Fruit fly (Drosophila melanogaster) whole organism, embryonic: ENCODE data around the gene spdo.

Experiments
- Asciz ChIP-seq: fragments of 200-800 bp; sonication (Bioruptor generic); optimal IDR thresholded peaks from 2 replicates; lab custom pipeline; 2017; ENCODE audit warnings: missing biosample characterization, mild to moderate bottlenecking, missing genetic modification characterization, missing genetic modification reagents
- CG12744 ChIP-seq: fragments of 200-800 bp; sonication (Bioruptor generic); optimal IDR thresholded peaks from 2 replicates; lab custom pipeline; 2016; ENCODE audit warnings: missing biosample characterization, missing genetic modification characterization
- CG13287 ChIP-seq: fragments of 200-800 bp; sonication (Bioruptor generic); IDR thresholded peaks from 2 replicates; pipeline ENCODE4 v1.3.6; 2022; ENCODE audit warnings: missing biosample characterization, missing genetic modification characterization; ENCODE audit not compliant: partially characterized antibody
- CG14965 ChIP-seq: fragments of 200-800 bp; sonication (Bioruptor generic); optimal IDR thresholded peaks from 2 replicates; lab custom pipeline; 2016; ENCODE audit warnings: missing biosample characterization, missing genetic modification characterization, borderline replicate concordance
- CG15269 ChIP-seq: fragments of 200-800 bp; sonication (Bioruptor generic); optimal IDR thresholded peaks from 2 replicates; lab custom pipeline; 2018; ENCODE audit warnings: missing biosample characterization, mild to moderate bottlenecking, missing genetic modification characterization, moderate library complexity
- CG16813 ChIP-seq: fragments of 200-800 bp; sonication (Bioruptor generic); IDR thresholded peaks from 3 replicates; pipeline ENCODE4 v1.3.6; 2022; ENCODE audit warnings: missing biosample characterization, missing genetic modification characterization; ENCODE audit not compliant: partially characterized antibody
- CG16863 ChIP-seq: fragments of 200-800 bp; sonication (Bioruptor generic); optimal IDR thresholded peaks from 3 replicates; lab custom pipeline; 2016; ENCODE audit warnings: missing biosample characterization, missing genetic modification characterization
- CG2202 ChIP-seq: fragments of 200-800 bp; sonication (Bioruptor generic); optimal IDR thresholded peaks from 2 replicates; lab custom pipeline; 2018; ENCODE audit warnings: missing biosample characterization, mild to moderate bottlenecking, missing genetic modification characterization
- CG3065 ChIP-seq: fragments of 200-800 bp; sonication (Bioruptor generic); optimal IDR thresholded peaks from 2 replicates; lab custom pipeline; 2016; ENCODE audit warnings: missing biosample characterization, missing genetic modification characterization
- CG31365 ChIP-seq: fragments of 200-800 bp; sonication (Bioruptor generic); optimal IDR thresholded peaks from 2 replicates; lab custom pipeline; 2018; ENCODE audit warnings: missing biosample characterization, mild to moderate bottlenecking, missing genetic modification characterization
- CG3281 ChIP-seq: fragments of 200-800 bp; sonication (Bioruptor generic); optimal IDR thresholded peaks from 3 replicates; lab custom pipeline; 2017; ENCODE audit warnings: missing biosample characterization, mild to moderate bottlenecking, missing genetic modification characterization
- CG3847 ChIP-seq: fragments of 200-800 bp; sonication (Bioruptor generic); IDR thresholded peaks from 2 replicates; pipeline ENCODE4 v1.3.6; 2022; ENCODE audit warnings: missing biosample characterization, missing genetic modification characterization
- CG43689 ChIP-seq: fragments of 200-800 bp; sonication (Bioruptor generic); IDR thresholded peaks from 2 replicates; pipeline ENCODE4 v1.3.6; 2022; ENCODE audit warnings: missing biosample characterization, missing genetic modification characterization
- CG4617 ChIP-seq: fragments of 200-800 bp; sonication (Bioruptor generic); optimal IDR thresholded peaks from 3 replicates; lab custom pipeline; 2016; ENCODE audit warnings: missing biosample characterization, missing genetic modification characterization, borderline replicate concordance
- CG6654 ChIP-seq: fragments of 200-800 bp; sonication (Bioruptor generic); optimal IDR thresholded peaks from 2 replicates; lab custom pipeline; 2017; ENCODE audit warnings: missing biosample characterization, mild to moderate bottlenecking, missing genetic modification characterization
- CG9437 ChIP-seq: fragments of 200-800 bp; sonication (Bioruptor generic); optimal IDR thresholded peaks from 2 replicates; lab custom pipeline; 2018; ENCODE audit warnings: missing biosample characterization, mild to moderate bottlenecking, missing genetic modification characterization
- CG9932 ChIP-seq: fragments of 200-800 bp; sonication (Bioruptor generic); IDR thresholded peaks from 2 replicates; pipeline ENCODE4 v1.3.6; 2022; ENCODE audit warnings: missing biosample characterization, missing genetic modification characterization
- Chrac-16 ChIP-seq: fragments of 200-800 bp; sonication (Bioruptor generic); optimal IDR thresholded peaks from 3 replicates; lab custom pipeline; 2016; ENCODE audit warnings: missing biosample characterization, missing genetic modification characterization
- Dip3 ChIP-seq: fragments of 200-800 bp; sonication (Bioruptor generic); optimal IDR thresholded peaks from 3 replicates; lab custom pipeline; 2016; ENCODE audit warnings: missing biosample characterization, missing genetic modification characterization
- Dll ChIP-seq: fragments of 200-800 bp; sonication (Bioruptor generic); IDR thresholded peaks from 4 replicates; pipeline ENCODE4 v1.3.6; 2022; ENCODE audit warnings: missing biosample characterization, missing genetic modification characterization; ENCODE audit not compliant: partially characterized antibody
- Elba2 ChIP-seq: fragments of 200-800 bp; sonication (Bioruptor generic); optimal IDR thresholded peaks from 3 replicates; lab custom pipeline; 2016; ENCODE audit warnings: missing biosample characterization, missing genetic modification characterization
- Ets65A ChIP-seq: fragments of 200-800 bp; sonication (Bioruptor generic); peaks from one replicate; lab custom pipeline; 2016; ENCODE audit warnings: missing biosample characterization, missing genetic modification characterization
- Fer1 ChIP-seq: fragments of 200-800 bp; sonication (Bioruptor generic); optimal IDR thresholded peaks from 2 replicates; lab custom pipeline; 2017; ENCODE audit warnings: missing biosample characterization, mild to moderate bottlenecking, missing genetic modification characterization
- Gug ChIP-seq: fragments of 200-800 bp; sonication (Bioruptor generic); IDR thresholded peaks from 4 replicates; pipeline ENCODE4 v1.3.6; 2022; ENCODE audit warnings: missing biosample characterization, missing genetic modification characterization
- H2.0 ChIP-seq: fragments of 200-800 bp; sonication (Bioruptor generic); IDR thresholded peaks from 2 replicates; pipeline ENCODE4 v1.3.6; 2022; ENCODE audit warnings: missing biosample characterization, missing genetic modification characterization
- Hmr ChIP-seq: fragments of 200-800 bp; sonication (Bioruptor generic); optimal IDR thresholded peaks from 3 replicates; lab custom pipeline; 2017; ENCODE audit warnings: mild to moderate bottlenecking, missing biosample characterization, missing genetic modification reagents, missing genetic modification characterization
- Hmx ChIP-seq: fragments of 200-800 bp; sonication (Bioruptor generic); optimal IDR thresholded peaks from 2 replicates; lab custom pipeline; 2016; ENCODE audit warnings: missing biosample characterization, missing genetic modification characterization
- Jarid2 ChIP-seq: fragments of 200-800 bp; sonication (Bioruptor generic); optimal IDR thresholded peaks from 3 replicates; lab custom pipeline; 2017; ENCODE audit warnings: mild to moderate bottlenecking, missing biosample characterization, missing genetic modification reagents, missing genetic modification characterization
- Side ChIP-seq: fragments of 200-800 bp; sonication (Bioruptor generic); optimal IDR thresholded peaks from 2 replicates; lab custom pipeline; 2016; ENCODE audit warnings: missing biosample characterization, missing genetic modification characterization
- Tbp ChIP-seq: fragments of >200 bp; optimal IDR thresholded peaks from 2 replicates; lab custom pipeline; 2018; ENCODE audit warnings: missing biosample characterization, missing genetic modification characterization
- Trl ChIP-seq, 3 experiments: fragments of >200 bp in 2 of 3; fragments of 200-800 bp in 1 of 3; sonication (Bioruptor generic) in 1 of 3; optimal IDR thresholded peaks; 2 replicates in 1 of 3; 3 replicates in 2 of 3; lab custom pipeline; 2016 to 2017; ENCODE audit warnings: missing biosample characterization in 1 of 3, missing genetic modification characterization in 1 of 3
- YL-1 ChIP-seq: fragments of 200-800 bp; sonication (Bioruptor generic); optimal IDR thresholded peaks from 3 replicates; lab custom pipeline; 2017; ENCODE audit warnings: missing biosample characterization, mild to moderate bottlenecking, missing genetic modification characterization
- ab ChIP-seq: fragments of 200-800 bp; sonication (Bioruptor generic); optimal IDR thresholded peaks from 2 replicates; lab custom pipeline; 2016; ENCODE audit warnings: missing biosample characterization, missing genetic modification characterization
- ash1 ChIP-seq: fragments of 200-800 bp; sonication (Bioruptor generic); optimal IDR thresholded peaks from 2 replicates; lab custom pipeline; 2018; ENCODE audit warnings: missing biosample characterization, mild to moderate bottlenecking, missing genetic modification characterization
- bowl ChIP-seq: fragments of 200-800 bp; sonication (Bioruptor generic); IDR thresholded peaks from 2 replicates; pipeline ENCODE4 v1.3.6; 2022; ENCODE audit warnings: missing biosample characterization, missing genetic modification characterization
- dmrt11E ChIP-seq: fragments of 200-800 bp; sonication (Bioruptor generic); optimal IDR thresholded peaks from 3 replicates; lab custom pipeline; 2018; ENCODE audit warnings: missing biosample characterization, mild to moderate bottlenecking, missing genetic modification characterization, moderate library complexity
- dysf ChIP-seq: fragments of 200-800 bp; sonication (Bioruptor generic); IDR thresholded peaks from 3 replicates; pipeline ENCODE4 v1.3.6; 2022; ENCODE audit warnings: missing biosample characterization, missing genetic modification characterization
- emc ChIP-seq: fragments of 200-800 bp; sonication (Bioruptor generic); optimal IDR thresholded peaks from 2 replicates; lab custom pipeline; 2016; ENCODE audit warnings: missing biosample characterization, missing genetic modification characterization
- eyg ChIP-seq: fragments of 200-800 bp; sonication (Bioruptor generic); optimal IDR thresholded peaks from 3 replicates; lab custom pipeline; 2016; ENCODE audit warnings: missing biosample characterization, missing genetic modification characterization
- fd3F ChIP-seq: fragments of 200-800 bp; sonication (Bioruptor generic); optimal IDR thresholded peaks from 2 replicates; lab custom pipeline; 2018; ENCODE audit warnings: missing biosample characterization, mild to moderate bottlenecking, missing genetic modification characterization, moderate library complexity
- fru ChIP-seq: fragments of >200 bp; optimal IDR thresholded peaks from 2 replicates; lab custom pipeline; 2017
- fu2 ChIP-seq: fragments of 200-800 bp; sonication (Bioruptor generic); optimal IDR thresholded peaks from 2 replicates; lab custom pipeline; 2016; ENCODE audit warnings: missing biosample characterization, missing genetic modification characterization
- gsb-n ChIP-seq: fragments of 200-800 bp; sonication (Bioruptor generic); optimal IDR thresholded peaks from 3 replicates; lab custom pipeline; 2018; ENCODE audit warnings: missing biosample characterization, mild to moderate bottlenecking, missing genetic modification characterization
- jigr1 ChIP-seq: fragments of 200-800 bp; sonication (Bioruptor generic); IDR thresholded peaks from 3 replicates; pipeline ENCODE4 v1.3.6; 2022; ENCODE audit warnings: missing biosample characterization, missing genetic modification characterization
- oc ChIP-seq: fragments of 200-800 bp; sonication (Bioruptor generic); optimal IDR thresholded peaks from 2 replicates; lab custom pipeline; 2018; ENCODE audit warnings: missing biosample characterization, mild to moderate bottlenecking, missing genetic modification characterization, moderate library complexity
- pfk ChIP-seq: fragments of 200-800 bp; sonication (Bioruptor generic); optimal IDR thresholded peaks from 2 replicates; lab custom pipeline; 2018; ENCODE audit warnings: missing biosample characterization, mild to moderate bottlenecking, missing genetic modification characterization, moderate library complexity
- repo ChIP-seq: fragments of 200-800 bp; sonication (Bioruptor generic); optimal IDR thresholded peaks from 2 replicates; lab custom pipeline; 2016; ENCODE audit warnings: missing biosample characterization, missing genetic modification characterization
- sc ChIP-seq, 3 experiments: fragments of >200 bp in 2 of 3; fragments of 200-800 bp in 1 of 3; sonication (Bioruptor generic) in 1 of 3; optimal IDR thresholded peaks; 2 replicates in 2 of 3; 3 replicates in 1 of 3; lab custom pipeline; 2017; ENCODE audit warnings: mild to moderate bottlenecking in 1 of 3, missing biosample characterization in 1 of 3, missing genetic modification characterization in 1 of 3, missing genetic modification reagents in 1 of 3
- sima ChIP-seq: fragments of 200-800 bp; sonication (Bioruptor generic); optimal IDR thresholded peaks from 2 replicates; lab custom pipeline; 2016; ENCODE audit warnings: missing biosample characterization, missing genetic modification characterization
- sob ChIP-seq: fragments of 200-800 bp; sonication (Bioruptor generic); IDR thresholded peaks from 2 replicates; pipeline ENCODE4 v1.3.6; 2022; ENCODE audit warnings: missing biosample characterization, missing genetic modification characterization

spdo gene

DNA sequence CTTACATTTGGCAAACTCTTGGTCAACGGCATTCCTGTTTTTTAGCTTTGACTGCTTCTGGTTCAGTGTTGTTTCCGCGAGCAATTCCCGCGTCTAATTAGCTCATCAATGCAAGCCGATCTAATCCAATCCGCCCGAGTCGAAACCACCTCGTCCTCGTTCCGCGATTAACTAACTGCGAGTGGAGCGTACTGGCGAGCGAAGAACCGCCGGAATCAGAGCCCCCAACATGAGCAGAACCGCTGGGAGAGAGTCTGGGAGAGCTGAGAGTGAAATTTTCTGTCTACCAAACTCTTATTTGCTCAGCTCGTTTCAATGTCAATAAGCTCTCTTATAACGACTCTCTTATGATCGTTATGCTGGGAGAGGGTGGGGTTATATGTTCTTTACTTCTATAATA, 26.3 kb upstream of the spdo start (continued):
- peak; percentile 22 for TF ChIP-seq CG4617 (GFP tag; lab: Kevin White, UChicago)
- peak; percentile 79 for TF ChIP-seq Jarid2 (GFP tag; lab: Kevin White, UChicago)
- no peak for TF ChIP-seq fru
- no peak for TF ChIP-seq Dip3 (GFP tag; lab: Kevin White, UChicago)
- no peak for TF ChIP-seq ab (GFP tag; lab: Kevin White, UChicago)
- TF ChIP-seq CG3847 (GFP tag; lab: Robert Waterston, UW), result peak; percentile 21; the same call in 1 of the 2 replicates
- no peak for TF ChIP-seq jigr1 (GFP tag; lab: Robert Waterston, UW)
- peak; percentile 78 for TF ChIP-seq gsb-n (tag; lab: Kevin White, UChicago)
- TF ChIP-seq CG16813 (GFP tag; lab: Robert Waterston, UW), result no peak
- peak; percentile 14 for TF ChIP-seq CG15269
- no peak for TF ChIP-seq sima (GFP tag; lab: Kevin White, UChicago)
- TF ChIP-seq Chrac-16 (GFP tag; lab: Kevin White, UChicago), result no peak
- TF ChIP-seq CG43689 (GFP tag; lab: Robert Waterston, UW), result peak; percentile 66
- TF ChIP-seq CG2202 (tag; lab: Kevin White, UChicago), result peak; percentile 87
- TF ChIP-seq ash1 (GFP tag; lab: Kevin White, UChicago), result peak; percentile 72
- peak; percentile 90 for TF ChIP-seq Hmr (GFP tag; lab: Kevin White, UChicago)
- peak; percentile 21; the same call in 1 of the 4 replicates for TF ChIP-seq Gug (GFP tag; lab: Robert Waterston, UW)
- 0 out of 2 replicates have a peak, but pooled peaks have one; percentile 4 for TF ChIP-seq CG9932 (GFP tag; lab: Robert Waterston, UW)
- peak; percentile 80 for TF ChIP-seq CG3281 (GFP tag; lab: Kevin White, UChicago)
- TF ChIP-seq Hmx (GFP tag; lab: Kevin White, UChicago), result no peak
- TF ChIP-seq oc (tag; lab: Kevin White, UChicago), result no peak
- peak; percentile 71 for TF ChIP-seq fd3F (GFP tag; lab: Kevin White, UChicago)
- TF ChIP-seq pfk (GFP tag; lab: Kevin White, UChicago), result peak; percentile 56
- peak; percentile 80 for TF ChIP-seq YL-1 (GFP tag; lab: Kevin White, UChicago)
- peak; percentile 61 for TF ChIP-seq CG31365 (tag; lab: Kevin White, UChicago)
- TF ChIP-seq Dll (GFP tag; lab: Robert Waterston, UW), result 0 out of 4 replicates have a peak, but pooled peaks have one; percentile 31
- TF ChIP-seq CG13287 (GFP tag; lab: Robert Waterston, UW), result peak; percentile 31
- TF ChIP-seq Trl (optimal IDR thresholded peaks at IDR 0.05; lab: Kevin White, UChicago), result peak; percentile 85 to 95
- peak; percentile 82 for TF ChIP-seq Trl (GFP tag; optimal IDR thresholded peaks at IDR 0.05; lab: Kevin White, UChicago)
- peak; percentile 59 for TF ChIP-seq CG3065 (GFP tag; lab: Kevin White, UChicago)
- TF ChIP-seq Tbp, result no peak
- peak; percentile 85 for TF ChIP-seq repo (GFP tag; lab: Kevin White, UChicago)
- TF ChIP-seq bowl (GFP tag; lab: Robert Waterston, UW), result no peak
- no peak for TF ChIP-seq sc (optimal IDR thresholded peaks at IDR 0.05; lab: Kevin White, UChicago)
- peak; percentile 83 for TF ChIP-seq sc (GFP tag; optimal IDR thresholded peaks at IDR 0.05; lab: Kevin White, UChicago)
- TF ChIP-seq CG6654, result peak; percentile 22
- TF ChIP-seq CG12744, result peak; percentile 83
- peak; percentile 34 for TF ChIP-seq emc
- TF ChIP-seq fu2 (GFP tag; lab: Kevin White, UChicago), result peak; percentile 22
- TF ChIP-seq dysf (GFP tag; lab: Robert Waterston, UW), result peak; percentile 45; the same call in 1 of the 3 replicates
- TF ChIP-seq dmrt11E (tag; lab: Kevin White, UChicago), result peak; percentile 49
- TF ChIP-seq sob, result peak; percentile 86
- TF ChIP-seq CG9437 (GFP tag; lab: Kevin White, UChicago), result peak; percentile 12
- TF ChIP-seq eyg (GFP tag; lab: Kevin White, UChicago), result no peak
- TF ChIP-seq Side (GFP tag; lab: Kevin White, UChicago), result peak; percentile 82
- peak; percentile 83 for TF ChIP-seq Fer1 (GFP tag; lab: Kevin White, UChicago)
- TF ChIP-seq CG16863, result peak; percentile 72
- TF ChIP-seq Ets65A (GFP tag; lab: Kevin White, UChicago), result no peak
- peak; percentile 72 for TF ChIP-seq CG14965 (GFP tag; lab: Kevin White, UChicago)
- TF ChIP-seq Asciz (GFP tag; lab: Kevin White, UChicago), result peak; percentile 92
- peak; percentile 39; the same call in 1 of the 2 replicates for TF ChIP-seq H2.0 (GFP tag; lab: Robert Waterston, UW)
- TF ChIP-seq Elba2, result no peak
